Fruit fly (Drosophila melanogaster) whole organism, wandering third instar larva: ENCODE measurements around the gene SmydA-2.

Experiments used
- Abd-B ChIP-seq: fragments of >200 bp; optimal IDR thresholded peaks from 2 replicates; lab custom pipeline; 2017; ENCODE audit warnings: missing biosample characterization, missing genetic modification characterization
- CG32264 ChIP-seq: fragments of 200-800 bp; sonication (Bioruptor generic); optimal IDR thresholded peaks from 2 replicates; lab custom pipeline; 2016; ENCODE audit warnings: missing biosample characterization, missing genetic modification characterization
- CG9705 ChIP-seq: fragments of 200-800 bp; sonication (Bioruptor generic); optimal IDR thresholded peaks from 2 replicates; lab custom pipeline; 2018; ENCODE audit warnings: missing biosample characterization, mild to moderate bottlenecking, missing genetic modification characterization
- CrebA ChIP-seq: fragments of 200-800 bp; sonication (Bioruptor generic); optimal IDR thresholded peaks from 2 replicates; lab custom pipeline; 2016; ENCODE audit warnings: missing biosample characterization, mild to moderate bottlenecking, missing genetic modification characterization, borderline replicate concordance
- Dfd ChIP-seq: fragments of >200 bp; optimal IDR thresholded peaks from 2 replicates; lab custom pipeline; 2017; ENCODE audit warnings: missing biosample characterization, missing genetic modification characterization
- Dif ChIP-seq: fragments of 200-275, 200-300 bp; sonication (Bioruptor generic); optimal IDR thresholded peaks from 2 replicates; lab custom pipeline; 2018; ENCODE audit warnings: missing biosample characterization, missing genetic modification characterization; ENCODE audit not compliant: partially characterized antibody
- GATAd ChIP-seq: sonication (Bioruptor generic); optimal IDR thresholded peaks from 2 replicates; lab custom pipeline; 2016; ENCODE audit warnings: missing biosample characterization, missing genetic modification characterization
- HLH106 ChIP-seq: fragments of 200-800 bp; optimal IDR thresholded peaks from 3 replicates; lab custom pipeline; 2019; ENCODE audit warnings: missing biosample characterization, mild to moderate bottlenecking, missing genetic modification characterization, moderate library complexity
- Hnf4 ChIP-seq: fragments of 200-800 bp; sonication (Bioruptor generic); optimal IDR thresholded peaks from 2 replicates; lab custom pipeline; 2016; ENCODE audit warnings: missing biosample characterization, mild to moderate bottlenecking, missing genetic modification characterization
- Hr78 ChIP-seq: fragments of >200 bp; optimal IDR thresholded peaks from 2 replicates; lab custom pipeline; 2017; ENCODE audit warnings: missing biosample characterization, missing genetic modification characterization
- Hr83 ChIP-seq: fragments of 200-300 bp; sonication (Bioruptor generic); optimal IDR thresholded peaks from 2 replicates; lab custom pipeline; 2016; ENCODE audit warnings: missing biosample characterization, mild to moderate bottlenecking, missing genetic modification characterization, moderate library complexity; ENCODE audit not compliant: poor library complexity, severe bottlenecking
- Jra ChIP-seq: sonication (Bioruptor generic); optimal IDR thresholded peaks from 2 replicates; lab custom pipeline; 2016; ENCODE audit warnings: missing biosample characterization, missing genetic modification characterization
- Mio ChIP-seq: sonication (Bioruptor generic); optimal IDR thresholded peaks from 2 replicates; lab custom pipeline; 2016; ENCODE audit warnings: missing biosample characterization, missing genetic modification characterization
- Myc ChIP-seq: fragments of >200 bp; optimal IDR thresholded peaks from 2 replicates; lab custom pipeline; 2017
- N ChIP-seq: fragments of >200 bp; optimal IDR thresholded peaks from 2 replicates; lab custom pipeline; 2018; ENCODE audit warnings: missing biosample characterization, missing external identifiers, missing genetic modification characterization
- OdsH ChIP-seq: fragments of 200-800 bp; sonication (Bioruptor generic); optimal IDR thresholded peaks from 2 replicates; lab custom pipeline; 2016; ENCODE audit warnings: missing biosample characterization, mild to moderate bottlenecking, missing genetic modification characterization
- Rel ChIP-seq, 2 experiments: fragments of 200-800 bp; sonication (Bioruptor generic) in 1 of 2; optimal IDR thresholded peaks; 2 replicates in 1 of 2; 3 replicates in 1 of 2; lab custom pipeline; 2016 to 2019; ENCODE audit warnings: mild to moderate bottlenecking in 2 of 2, missing biosample characterization in 2 of 2, missing genetic modification characterization in 2 of 2, moderate library complexity in 1 of 2
- Sp1 ChIP-seq: fragments of 200-800 bp; sonication (Bioruptor generic); optimal IDR thresholded peaks from 3 replicates; lab custom pipeline; 2019; ENCODE audit warnings: missing biosample characterization, mild to moderate bottlenecking, missing genetic modification characterization, moderate library complexity
- Vsx2 ChIP-seq: fragments of 200-300, 225-300 bp; sonication (Bioruptor generic); optimal IDR thresholded peaks from 2 replicates; lab custom pipeline; 2018; ENCODE audit warnings: missing biosample characterization, missing genetic modification characterization; ENCODE audit not compliant: partially characterized antibody
- br ChIP-seq: fragments of 200-800 bp; sonication (Bioruptor generic); optimal IDR thresholded peaks from 2 replicates; lab custom pipeline; 2016; ENCODE audit warnings: missing biosample characterization, missing genetic modification characterization
- brk ChIP-seq: fragments of 200-800 bp; sonication (Bioruptor generic); optimal IDR thresholded peaks from 2 replicates; lab custom pipeline; 2016; ENCODE audit warnings: missing biosample characterization, mild to moderate bottlenecking, missing genetic modification characterization
- dl ChIP-seq, 2 experiments: fragments of 175-275, 200-275 bp in 1 of 2; fragments of 200-275 bp in 1 of 2; sonication (Bioruptor generic); optimal IDR thresholded peaks; lab custom pipeline; 2018; ENCODE audit warnings: mild to moderate bottlenecking in 2 of 2, missing biosample characterization in 2 of 2, missing genetic modification characterization in 2 of 2, moderate library complexity in 2 of 2; ENCODE audit not compliant: partially characterized antibody in 2 of 2, insufficient read depth in 1 of 2
- dmrt93B ChIP-seq: fragments of 200-800 bp; sonication (Bioruptor generic); optimal IDR thresholded peaks from 2 replicates; lab custom pipeline; 2018; ENCODE audit warnings: missing biosample characterization, mild to moderate bottlenecking, missing genetic modification characterization
- dsf ChIP-seq: sonication (Bioruptor generic); optimal IDR thresholded peaks from 2 replicates; lab custom pipeline; 2016; ENCODE audit warnings: missing biosample characterization, missing genetic modification characterization, borderline replicate concordance
- ey ChIP-seq: fragments of 200-800 bp; sonication (Bioruptor generic); optimal IDR thresholded peaks from 2 replicates; lab custom pipeline; 2016; ENCODE audit warnings: missing biosample characterization, missing genetic modification characterization
- foxo ChIP-seq, 2 experiments: fragments of 200-800 bp; sonication (Bioruptor generic); optimal IDR thresholded peaks; 2 replicates in 1 of 2; 3 replicates in 1 of 2; lab custom pipeline; 2016 to 2017; ENCODE audit warnings: missing biosample characterization in 2 of 2, missing genetic modification characterization in 2 of 2
- fru ChIP-seq: fragments of 200-800 bp; sonication (Bioruptor generic); optimal IDR thresholded peaks from 3 replicates; lab custom pipeline; 2016; ENCODE audit warnings: missing biosample characterization, mild to moderate bottlenecking, missing genetic modification characterization
- h ChIP-seq: fragments of 200-800 bp; sonication (Bioruptor generic); optimal IDR thresholded peaks from 3 replicates; lab custom pipeline; 2016; ENCODE audit warnings: missing biosample characterization, mild to moderate bottlenecking, missing genetic modification characterization
- jim ChIP-seq: fragments of 175-275, 200-325 bp; sonication (Bioruptor generic); optimal IDR thresholded peaks from 2 replicates; lab custom pipeline; 2016; ENCODE audit warnings: missing biosample characterization, mild to moderate bottlenecking, missing genetic modification characterization
- lola ChIP-seq: fragments of >200 bp; optimal IDR thresholded peaks from 2 replicates; lab custom pipeline; 2017; ENCODE audit warnings: missing biosample characterization, missing genetic modification characterization
- pan ChIP-seq: fragments of >200 bp; optimal IDR thresholded peaks from 2 replicates; lab custom pipeline; 2017
- psq ChIP-seq: fragments of 200-800 bp; sonication (Bioruptor generic); optimal IDR thresholded peaks from 3 replicates; lab custom pipeline; 2017; ENCODE audit warnings: missing biosample characterization, mild to moderate bottlenecking, missing genetic modification characterization, moderate library complexity
- rgr ChIP-seq: fragments of 200-800 bp; sonication (Bioruptor generic); optimal IDR thresholded peaks from 3 replicates; lab custom pipeline; 2016; ENCODE audit warnings: missing biosample characterization, mild to moderate bottlenecking, missing genetic modification characterization
- sage ChIP-seq: fragments of 200-800 bp; sonication (Bioruptor generic); optimal IDR thresholded peaks from 2 replicates; lab custom pipeline; 2016; ENCODE audit warnings: missing biosample characterization, mild to moderate bottlenecking, missing genetic modification characterization
- sv ChIP-seq: fragments of 200-800 bp; sonication (Bioruptor generic); optimal IDR thresholded peaks from 3 replicates; lab custom pipeline; 2016; ENCODE audit warnings: missing biosample characterization, missing genetic modification characterization
- tai ChIP-seq: sonication (Bioruptor generic); optimal IDR thresholded peaks from 2 replicates; lab custom pipeline; 2016; ENCODE audit warnings: missing biosample characterization, missing genetic modification characterization
- usp ChIP-seq: fragments of >200 bp; optimal IDR thresholded peaks from 2 replicates; lab custom pipeline; 2017; ENCODE audit warnings: missing biosample characterization, missing genetic modification characterization
- woc ChIP-seq: sonication (Bioruptor generic); optimal IDR thresholded peaks from 2 replicates; lab custom pipeline; 2016; ENCODE audit warnings: missing biosample characterization, mild to moderate bottlenecking, missing genetic modification characterization

The SmydA-2 gene

dm6 chr3L:19048257-19048656 lies 45.2 kb upstream of the SmydA-2 start:
- TF ChIP-seq Sp1, result no peak
- TF ChIP-seq HLH106 (tag; lab: Kevin White, UChicago), result no peak

dm6 chr3L:19046389-19047042 lies 43.5 kb upstream of the SmydA-2 start:
- TF ChIP-seq Myc (lab: Kevin White, UChicago) (no peak), h (GFP tag; lab: Kevin White, UChicago) (peak; percentile 87), dl (GFP tag; optimal IDR thresholded peaks at IDR 0.05; lab: Kevin White, UChicago; ENCODE audit: insufficient read depth in 1 of 2, partially characterized antibody in 2 of 2) (no peak), Dif (GFP tag; lab: Kevin White, UChicago) (no peak), Hr78 (GFP tag; lab: Kevin White, UChicago) (no peak), CG9705 (peak; percentile 59), usp (GFP tag; lab: Kevin White, UChicago) (no peak), sage (GFP tag; lab: Kevin White, UChicago) (peak; percentile 59), N (GFP tag; lab: Kevin White, UChicago) (no peak), Jra (GFP tag; lab: Kevin White, UChicago) (peak; percentile 40), dmrt93B (GFP tag; lab: Kevin White, UChicago) (peak; percentile 74), rgr (peak; percentile 77), foxo (GFP tag; optimal IDR thresholded peaks at IDR 0.05; lab: Kevin White, UChicago) (peak in 1 of 2 experiments; percentile 89), HLH106 (tag; lab: Kevin White, UChicago) (peak; percentile 89), tai (GFP tag; lab: Kevin White, UChicago) (peak; percentile 63), Mio (no peak), Dfd (no peak), Abd-B (GFP tag; lab: Kevin White, UChicago) (no peak), br (GFP tag; lab: Kevin White, UChicago) (peak; percentile 68), ey (GFP tag; lab: Kevin White, UChicago) (peak; percentile 73), Rel (GFP tag; optimal IDR thresholded peaks at IDR 0.05; lab: Kevin White, UChicago) (no peak), Rel (tag; optimal IDR thresholded peaks at IDR 0.05; lab: Kevin White, UChicago) (peak; percentile 36), Hnf4 (GFP tag; lab: Kevin White, UChicago) (peak; percentile 32), lola (GFP tag; lab: Kevin White, UChicago) (no peak), GATAd (GFP tag; lab: Kevin White, UChicago) (no peak), brk (GFP tag; lab: Kevin White, UChicago) (peak; percentile 58), psq (peak; percentile 87), Hr83 (GFP tag; lab: Kevin White, UChicago) (no peak), dsf (GFP tag; lab: Kevin White, UChicago) (no peak), OdsH (GFP tag; lab: Kevin White, UChicago) (peak; percentile 84), Sp1 (peak; percentile 94), pan (lab: Kevin White, UChicago) (no peak), Vsx2 (GFP tag; lab: Kevin White, UChicago) (peak; percentile 17), CrebA (GFP tag; lab: Kevin White, UChicago) (no peak), fru (GFP tag; lab: Kevin White, UChicago) (peak; percentile 85), jim (GFP tag; lab: Kevin White, UChicago) (no peak), woc (GFP tag; lab: Kevin White, UChicago) (peak; percentile 74), sv (GFP tag; lab: Kevin White, UChicago) (no peak), CG32264 (GFP tag; lab: Kevin White, UChicago) (peak; percentile 31)
